Worm (Caenorhabditis elegans): ENCODE results near the gene K04G11.3.

K04G11.3 gene

ce11 chrX:14347573-14347972 is at the start of gene K04G11.3:
TSS of gene K04G11.3 (minus strand) at chrX:14347673.
- TF ChIP-seq ceh-13 (GFP tag; optimal IDR thresholded peaks at IDR 0.05), result no peak
- TF ChIP-seq F13C5.2 (tag; optimal IDR thresholded peaks at IDR 0.05), result no peak
- TF ChIP-seq hmg-4 (GFP tag; optimal IDR thresholded peaks at IDR 0.05), result no peak
- TF ChIP-seq ama-1 (optimal IDR thresholded peaks at IDR 0.05), result no peak
- TF ChIP-seq sea-1 (GFP tag; conservative IDR thresholded peaks at IDR 0.05), result no peak
- TF ChIP-seq aly-1 (tag; optimal IDR thresholded peaks at IDR 0.05), result no peak
- no peak for TF ChIP-seq tbx-37 (GFP tag; conservative IDR thresholded peaks at IDR 0.05)
- TF ChIP-seq ets-7 (tag; optimal IDR thresholded peaks at IDR 0.05), result no peak
- TF ChIP-seq ceh-36 (tag; optimal IDR thresholded peaks at IDR 0.05), result no peak
- TF ChIP-seq B0310.2 (tag; optimal IDR thresholded peaks at IDR 0.05), result no peak
- TF ChIP-seq hmbx-1 (tag; optimal IDR thresholded peaks at IDR 0.05), result no peak
- no peak for TF ChIP-seq hnd-1 (tag; optimal IDR thresholded peaks at IDR 0.05)
- TF ChIP-seq tbx-11 (GFP tag; IDR thresholded peaks at IDR 0.05), result no peak
- TF ChIP-seq scrt-1 (GFP tag; IDR thresholded peaks at IDR 0.05), result no peak
- no peak for TF ChIP-seq tra-4 (tag; optimal IDR thresholded peaks at IDR 0.05)
- no peak for TF ChIP-seq pes-1 (GFP tag; IDR thresholded peaks at IDR 0.05)
- TF ChIP-seq flt-1 (GFP tag; IDR thresholded peaks at IDR 0.05), result no peak

ce11 chrX:14395267-14395666 is 47.8 kb upstream of the K04G11.3 start, which contains the start of gene Y60A9.1:
TSS of gene Y60A9.1 (minus strand) at chrX:14395367.
- TF ChIP-seq scrt-1 (GFP tag; IDR thresholded peaks at IDR 0.05) (no peak), B0310.2 (tag; optimal IDR thresholded peaks at IDR 0.05) (no peak), flt-1 (GFP tag; IDR thresholded peaks at IDR 0.05) (no peak), hmg-4 (GFP tag; optimal IDR thresholded peaks at IDR 0.05) (no peak), tbx-37 (GFP tag; conservative IDR thresholded peaks at IDR 0.05) (no peak), hnd-1 (tag; optimal IDR thresholded peaks at IDR 0.05) (no peak), sea-1 (GFP tag; conservative IDR thresholded peaks at IDR 0.05) (no peak), ama-1 (optimal IDR thresholded peaks at IDR 0.05) (no peak)

- peak; percentile 52; the same call in 1 of the 2 replicates for TF ChIP-seq tbx-37 (GFP tag; conservative IDR thresholded peaks at IDR 0.05)
- 0 out of 2 replicates have a peak, but pooled peaks have one; percentile 22 for TF ChIP-seq sea-1 (GFP tag; conservative IDR thresholded peaks at IDR 0.05)
Observed at ce11 chrX:14387752-14388151, 40.3 kb upstream of the K04G11.3 start.

ce11 chrX:14386670-14387069 is 39.2 kb upstream of the K04G11.3 start:
- peak; percentile 42; the same call in 1 of the 2 replicates for TF ChIP-seq tbx-37 (GFP tag; conservative IDR thresholded peaks at IDR 0.05)

ce11 chrX:14382951-14383350 is 35.5 kb upstream of the K04G11.3 start, which contains the start of gene Y60A9.3:
TSS of gene Y60A9.3 (plus strand) at chrX:14383251.
- no peak for TF ChIP-seq tra-4 (tag; optimal IDR thresholded peaks at IDR 0.05)
- TF ChIP-seq hnd-1 (tag; optimal IDR thresholded peaks at IDR 0.05), result no peak
- no peak for TF ChIP-seq hmg-4 (GFP tag; optimal IDR thresholded peaks at IDR 0.05)
- TF ChIP-seq tbx-37 (GFP tag; conservative IDR thresholded peaks at IDR 0.05), result no peak
- TF ChIP-seq sea-1 (GFP tag; conservative IDR thresholded peaks at IDR 0.05), result no peak

ce11 chrX:14377169-14377568 is 29.7 kb upstream of the K04G11.3 start, which contains the start of gene Y60A9A.1:
TSS of gene Y60A9A.1 (minus strand) at chrX:14377269.
- TF ChIP-seq sea-1 (GFP tag; conservative IDR thresholded peaks at IDR 0.05), result no peak
- TF ChIP-seq scrt-1 (GFP tag; IDR thresholded peaks at IDR 0.05), result no peak
- no peak for TF ChIP-seq ceh-36 (tag; optimal IDR thresholded peaks at IDR 0.05)
- no peak for TF ChIP-seq tbx-37 (GFP tag; conservative IDR thresholded peaks at IDR 0.05)
- TF ChIP-seq ama-1 (optimal IDR thresholded peaks at IDR 0.05), result no peak
- no peak for TF ChIP-seq tbx-11 (GFP tag; IDR thresholded peaks at IDR 0.05)
- no peak for TF ChIP-seq F13C5.2 (tag; optimal IDR thresholded peaks at IDR 0.05)
- TF ChIP-seq hnd-1 (tag; optimal IDR thresholded peaks at IDR 0.05), result no peak
- no peak for TF ChIP-seq pes-1 (GFP tag; IDR thresholded peaks at IDR 0.05)
- TF ChIP-seq tra-4 (tag; optimal IDR thresholded peaks at IDR 0.05), result no peak
- TF ChIP-seq aly-1 (tag; optimal IDR thresholded peaks at IDR 0.05), result no peak
- no peak for TF ChIP-seq B0310.2 (tag; optimal IDR thresholded peaks at IDR 0.05)
- no peak for TF ChIP-seq flt-1 (GFP tag; IDR thresholded peaks at IDR 0.05)
- TF ChIP-seq ceh-13 (GFP tag; optimal IDR thresholded peaks at IDR 0.05), result no peak
- TF ChIP-seq hmbx-1 (tag; optimal IDR thresholded peaks at IDR 0.05), result no peak
- TF ChIP-seq ets-7 (tag; optimal IDR thresholded peaks at IDR 0.05), result no peak
- TF ChIP-seq hmg-4 (GFP tag; optimal IDR thresholded peaks at IDR 0.05), result no peak

- TF ChIP-seq B0310.2 (tag; optimal IDR thresholded peaks at IDR 0.05) (no peak), tbx-11 (GFP tag; IDR thresholded peaks at IDR 0.05) (no peak), F13C5.2 (tag; optimal IDR thresholded peaks at IDR 0.05) (no peak), tbx-37 (GFP tag; conservative IDR thresholded peaks at IDR 0.05) (no peak), ceh-36 (tag; optimal IDR thresholded peaks at IDR 0.05) (no peak), ets-7 (tag; optimal IDR thresholded peaks at IDR 0.05) (no peak), scrt-1 (GFP tag; IDR thresholded peaks at IDR 0.05) (no peak), sea-1 (GFP tag; conservative IDR thresholded peaks at IDR 0.05) (no peak), tra-4 (tag; optimal IDR thresholded peaks at IDR 0.05) (no peak), hmg-4 (GFP tag; optimal IDR thresholded peaks at IDR 0.05) (no peak), hmbx-1 (tag; optimal IDR thresholded peaks at IDR 0.05) (no peak), pes-1 (GFP tag; IDR thresholded peaks at IDR 0.05) (no peak), hnd-1 (tag; optimal IDR thresholded peaks at IDR 0.05) (no peak), flt-1 (GFP tag; IDR thresholded peaks at IDR 0.05) (no peak), aly-1 (tag; optimal IDR thresholded peaks at IDR 0.05) (no peak)
Observed at ce11 chrX:14370314-14370713, 22.8 kb upstream of the K04G11.3 start, which contains the start of gene irk-3. TSS of gene irk-3 (minus strand) at chrX:14370414.

ce11 chrX:14366081-14366480 is 18.6 kb upstream of the K04G11.3 start:
- no peak for TF ChIP-seq B0310.2 (tag; optimal IDR thresholded peaks at IDR 0.05)
- no peak for TF ChIP-seq tra-4 (tag; optimal IDR thresholded peaks at IDR 0.05)
- no peak for TF ChIP-seq tbx-37 (GFP tag; conservative IDR thresholded peaks at IDR 0.05)
- TF ChIP-seq pes-1 (GFP tag; IDR thresholded peaks at IDR 0.05), result no peak
- TF ChIP-seq sea-1 (GFP tag; conservative IDR thresholded peaks at IDR 0.05), result no peak
- TF ChIP-seq ets-7 (tag; optimal IDR thresholded peaks at IDR 0.05), result no peak
- no peak for TF ChIP-seq hmbx-1 (tag; optimal IDR thresholded peaks at IDR 0.05)
- TF ChIP-seq hmg-4 (GFP tag; optimal IDR thresholded peaks at IDR 0.05), result no peak
- TF ChIP-seq ceh-13 (GFP tag; optimal IDR thresholded peaks at IDR 0.05), result no peak
- no peak for TF ChIP-seq tbx-11 (GFP tag; IDR thresholded peaks at IDR 0.05)
- TF ChIP-seq ceh-36 (tag; optimal IDR thresholded peaks at IDR 0.05), result no peak
- TF ChIP-seq ama-1 (optimal IDR thresholded peaks at IDR 0.05), result no peak
- no peak for TF ChIP-seq aly-1 (tag; optimal IDR thresholded peaks at IDR 0.05)
- TF ChIP-seq scrt-1 (GFP tag; IDR thresholded peaks at IDR 0.05), result no peak
- TF ChIP-seq flt-1 (GFP tag; IDR thresholded peaks at IDR 0.05), result no peak
- TF ChIP-seq hnd-1 (tag; optimal IDR thresholded peaks at IDR 0.05), result no peak
- no peak for TF ChIP-seq F13C5.2 (tag; optimal IDR thresholded peaks at IDR 0.05)

Measured in whole organism, early embryonic.